Worm (Caenorhabditis elegans): Measurements from ENCODE around the gene mrp-6.
A peak's percentile ranks its signal among the peaks of the same experiment; 100 is the strongest.

mrp-6 gene

DNA sequence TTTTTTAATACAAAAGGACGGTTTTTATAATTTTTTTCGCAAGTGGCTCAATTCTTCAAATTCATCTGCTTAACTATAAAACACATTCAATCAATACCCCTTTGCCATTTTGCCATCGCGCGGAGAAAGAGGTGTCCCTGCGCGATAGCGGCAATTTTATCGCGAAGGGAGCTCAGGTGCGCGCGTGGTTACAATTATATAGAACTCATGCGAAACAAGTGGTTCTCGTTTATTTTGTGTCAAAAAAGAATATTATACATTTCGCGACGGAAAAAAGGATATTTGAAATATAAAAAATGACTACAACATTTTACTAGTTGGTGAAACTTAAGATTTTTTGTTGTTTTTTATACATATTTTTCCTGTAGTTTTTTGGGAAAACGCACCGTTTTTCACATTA is 22.6 kb upstream of the mrp-6 start (continued):
- TF ChIP-seq rpc-1 (optimal IDR thresholded peaks at IDR 0.05) (peak; percentile 14), rpc-1 (tag; optimal IDR thresholded peaks at IDR 0.05) (no peak), T07F8.4 (tag; optimal IDR thresholded peaks at IDR 0.05) (peak; percentile 95), ztf-22 (GFP tag; optimal IDR thresholded peaks at IDR 0.05) (peak; percentile 63), nhr-120 (GFP tag; IDR thresholded peaks at IDR 0.05) (0 out of 2 replicates have a peak, but pooled peaks have one; percentile 69), sdz-38 (tag; optimal IDR thresholded peaks at IDR 0.05) (no peak), ets-4 (GFP tag; optimal IDR thresholded peaks at IDR 0.05) (peak; percentile 90), sea-2 (GFP tag; IDR thresholded peaks at IDR 0.05) (0 out of 2 replicates have a peak, but pooled peaks have one; percentile 35), attf-6 (GFP tag; IDR thresholded peaks at IDR 0.05) (no peak), F49E8.2 (tag; optimal IDR thresholded peaks at IDR 0.05; ENCODE audit: insufficient read depth) (peak; percentile 6), egl-18 (GFP tag; IDR thresholded peaks at IDR 0.05) (peak; percentile 99), athp-1 (tag; optimal IDR thresholded peaks at IDR 0.05) (peak; percentile 68), ztf-28 (GFP tag; IDR thresholded peaks at IDR 0.05) (no peak), lsl-1 (GFP tag; optimal IDR thresholded peaks at IDR 0.05) (no peak), F37B4.10 (GFP tag; IDR thresholded peaks at IDR 0.05) (peak; percentile 97), aptf-2 (GFP tag; conservative IDR thresholded peaks at IDR 0.05) (0 out of 2 replicates have a peak, but pooled peaks have one; percentile 57), F39B2.1 (GFP tag; IDR thresholded peaks at IDR 0.05) (peak; percentile 64; the same call in 1 of the 2 replicates), lin-54 (GFP tag; optimal IDR thresholded peaks at IDR 0.05) (peak; percentile 91), rcor-1 (GFP tag; IDR thresholded peaks at IDR 0.05) (peak; percentile 97), lag-1 (GFP tag; IDR thresholded peaks at IDR 0.05) (peak; percentile 96), ztf-25 (GFP tag; IDR thresholded peaks at IDR 0.05) (no peak), F22D6.2 (tag; optimal IDR thresholded peaks at IDR 0.05) (peak; percentile 96), B0035.1 (tag; optimal IDR thresholded peaks at IDR 0.05) (peak; percentile 95), let-526 (GFP tag; IDR thresholded peaks at IDR 0.05) (peak; percentile 97), xnd-1 (tag; optimal IDR thresholded peaks at IDR 0.05) (no peak), Y95B8A.8 (GFP tag; IDR thresholded peaks at IDR 0.05) (peak; percentile 59; the same call in 1 of the 2 replicates), snpc-3.4 (tag; optimal IDR thresholded peaks at IDR 0.05) (peak; percentile 12), ztf-3 (GFP tag; optimal IDR thresholded peaks at IDR 0.05) (peak; percentile 90), C06A6.2 (GFP tag; conservative IDR thresholded peaks at IDR 0.05) (peak; percentile 98), cebp-1 (GFP tag; IDR thresholded peaks at IDR 0.05) (peak; percentile 81), cebp-1 (tag; optimal IDR thresholded peaks at IDR 0.05) (peak; percentile 98), fkh-3 (tag; optimal IDR thresholded peaks at IDR 0.05) (no peak), madf-8 (GFP tag; conservative IDR thresholded peaks at IDR 0.05) (no peak), unc-62 (GFP tag; optimal IDR thresholded peaks at IDR 0.05) (peak; percentile 39), nfyb-1 (GFP tag; IDR thresholded peaks at IDR 0.05) (peak; percentile 98), B0019.2 (GFP tag; conservative IDR thresholded peaks at IDR 0.05) (no peak), F33H1.4 (GFP tag; IDR thresholded peaks at IDR 0.05) (peak; percentile 36; the same call in 1 of the 2 replicates)

DNA sequence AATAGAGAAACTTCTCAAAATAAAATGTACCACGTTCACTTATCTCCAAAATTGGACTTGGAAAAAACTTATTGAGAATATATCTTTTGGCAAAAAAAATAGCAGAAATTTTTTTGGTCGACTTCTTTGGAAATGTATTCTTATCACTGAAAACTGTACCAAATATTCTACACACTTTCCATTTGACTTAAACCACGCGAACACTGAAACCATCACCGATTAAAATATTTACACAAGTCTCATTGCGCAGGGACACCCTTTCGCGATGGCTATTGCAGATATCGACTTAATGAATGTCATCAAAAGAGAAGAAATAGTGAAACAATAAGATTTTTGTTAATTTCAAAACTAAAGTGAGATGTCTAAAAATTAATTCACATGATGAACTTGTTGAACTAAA is 21.9 kb upstream of the mrp-6 start:
- TF ChIP-seq lin-26 (GFP tag; IDR thresholded peaks at IDR 0.05) (0 out of 2 replicates have a peak, but pooled peaks have one; percentile 9), C06A6.2 (GFP tag; conservative IDR thresholded peaks at IDR 0.05) (peak; percentile 38; the same call in 1 of the 2 replicates), let-526 (GFP tag; IDR thresholded peaks at IDR 0.05) (no peak), K11D2.4 (GFP tag; IDR thresholded peaks at IDR 0.05) (peak; percentile 72), ceh-79 (tag; optimal IDR thresholded peaks at IDR 0.05) (no peak), mel-28 (tag; optimal IDR thresholded peaks at IDR 0.05; ENCODE audit: borderline replicate concordance) (no peak), gei-17 (GFP tag; optimal IDR thresholded peaks at IDR 0.05) (peak; percentile 83), snpc-3.4 (tag; optimal IDR thresholded peaks at IDR 0.05) (no peak), attf-5 (GFP tag; optimal IDR thresholded peaks at IDR 0.05) (no peak), B0261.1 (tag; optimal IDR thresholded peaks at IDR 0.05) (no peak), mxl-1 (tag; optimal IDR thresholded peaks at IDR 0.05) (no peak), pha-4 (tag; optimal IDR thresholded peaks at IDR 0.05) (peak; percentile 31), Y53G8AR.9 (GFP tag; conservative IDR thresholded peaks at IDR 0.05) (peak; percentile 78), tlf-1 (GFP tag; optimal IDR thresholded peaks at IDR 0.05) (peak; percentile 75), akir-1 (GFP tag; optimal IDR thresholded peaks at IDR 0.05) (peak; percentile 37), F23B12.7 (tag; optimal IDR thresholded peaks at IDR 0.05; ENCODE audit: insufficient read depth) (peak; percentile 66), aptf-3 (GFP tag; IDR thresholded peaks at IDR 0.05) (no peak)
